Worm (Caenorhabditis elegans) whole organism, midembryonic: Measurements from ENCODE around the gene dep-1.

Experiments
- T22C8.4 ChIP-seq: fragments of 200-800 bp; sonication (Bioruptor generic); IDR thresholded peaks from 2 replicates; pipeline ENCODE4 v1.3.6; 2022; ENCODE audit warnings: missing genetic modification characterization, missing compliant biosample characterization
- cog-1 ChIP-seq: sonication (generic microtip); optimal IDR thresholded peaks from 2 replicates; lab custom pipeline; 2016; ENCODE audit warnings: missing genetic modification characterization, missing compliant biosample characterization
- flt-1 ChIP-seq: fragments of 200-800 bp; sonication (Bioruptor generic); IDR thresholded peaks from 2 replicates; pipeline ENCODE4 v1.3.6; 2022; ENCODE audit warnings: missing genetic modification characterization, missing compliant biosample characterization
- klf-2 ChIP-seq: fragments of 200-800 bp; sonication (Bioruptor generic); conservative IDR thresholded peaks from 2 replicates; pipeline ENCODE4 v1.3.6; 2022; ENCODE audit warnings: missing genetic modification reagents, missing genetic modification characterization, missing compliant biosample characterization
- med-1 ChIP-seq: sonication (generic microtip); optimal IDR thresholded peaks from 2 replicates; lab custom pipeline; 2017; ENCODE audit warnings: missing genetic modification characterization, mild to moderate bottlenecking, missing compliant biosample characterization, antibody characterized with exemption, missing genetic modification reagents; ENCODE audit not compliant: insufficient read depth
- ref-1 ChIP-seq: fragments of 200-800 bp; sonication (Bioruptor generic); conservative IDR thresholded peaks from 2 replicates; pipeline ENCODE4 v1.3.6; 2022; ENCODE audit warnings: missing genetic modification reagents, missing genetic modification characterization, missing compliant biosample characterization
- tab-1 ChIP-seq: fragments of 200-800 bp; sonication (Bioruptor generic); IDR thresholded peaks from 2 replicates; pipeline ENCODE4 v1.3.6; 2022; ENCODE audit warnings: missing genetic modification characterization, missing compliant biosample characterization
- ztf-23 ChIP-seq: fragments of 200-800 bp; sonication (Bioruptor generic); IDR thresholded peaks from 2 replicates; pipeline ENCODE4 v1.3.6; 2022; ENCODE audit warnings: missing genetic modification reagents, missing genetic modification characterization, missing compliant biosample characterization
- ztf-29 ChIP-seq: fragments of 200-800 bp; sonication (Bioruptor generic); IDR thresholded peaks from 2 replicates; pipeline ENCODE4 v1.3.6; 2022; ENCODE audit warnings: missing genetic modification reagents, missing genetic modification characterization, missing compliant biosample characterization

- no peak for TF ChIP-seq ztf-23
- no peak for TF ChIP-seq med-1 (GFP tag; lab: Kevin White, UChicago)
- no peak for TF ChIP-seq klf-2 (GFP tag; lab: Robert Waterston, UW)
- TF ChIP-seq T22C8.4 (GFP tag; lab: Robert Waterston, UW), result no peak
- TF ChIP-seq cog-1 (tag; lab: Kevin White, UChicago), result no peak
- TF ChIP-seq ztf-29 (GFP tag; lab: Robert Waterston, UW), result no peak
- TF ChIP-seq ref-1 (GFP tag; lab: Robert Waterston, UW), result no peak
- no peak for TF ChIP-seq tab-1 (GFP tag; lab: Robert Waterston, UW)
- TF ChIP-seq flt-1, result no peak
These were observed 36.7 kb upstream of the dep-1 start for ce11 chrII:9056215-9056819.
